Worm (Caenorhabditis elegans) whole organism, late embryonic: ENCODE measurements around the gene fbxc-21.

Experiments
- ceh-14 ChIP-seq: sonication (generic microtip); optimal IDR thresholded peaks from 2 replicates; lab custom pipeline; 2016; ENCODE audit warnings: missing genotype, missing genetic modification characterization, missing compliant biosample characterization
- fax-1 ChIP-seq: sonication (generic microtip); optimal IDR thresholded peaks from 2 replicates; lab custom pipeline; 2016; ENCODE audit warnings: missing genotype, missing genetic modification characterization, missing compliant biosample characterization
- nhr-11 ChIP-seq: fragments of 150-350 bp; optimal IDR thresholded peaks from 2 replicates; lab custom pipeline; 2014; ENCODE audit warnings: missing biosample characterization, missing genetic modification characterization
- pqm-1 ChIP-seq: sonication (generic microtip); optimal IDR thresholded peaks from 2 replicates; lab custom pipeline; 2016; ENCODE audit warnings: missing genetic modification characterization, missing compliant biosample characterization
- tbx-2 ChIP-seq: sonication (generic microtip); optimal IDR thresholded peaks from 2 replicates; lab custom pipeline; 2016; ENCODE audit warnings: missing genetic modification characterization, missing compliant biosample characterization

DNA sequence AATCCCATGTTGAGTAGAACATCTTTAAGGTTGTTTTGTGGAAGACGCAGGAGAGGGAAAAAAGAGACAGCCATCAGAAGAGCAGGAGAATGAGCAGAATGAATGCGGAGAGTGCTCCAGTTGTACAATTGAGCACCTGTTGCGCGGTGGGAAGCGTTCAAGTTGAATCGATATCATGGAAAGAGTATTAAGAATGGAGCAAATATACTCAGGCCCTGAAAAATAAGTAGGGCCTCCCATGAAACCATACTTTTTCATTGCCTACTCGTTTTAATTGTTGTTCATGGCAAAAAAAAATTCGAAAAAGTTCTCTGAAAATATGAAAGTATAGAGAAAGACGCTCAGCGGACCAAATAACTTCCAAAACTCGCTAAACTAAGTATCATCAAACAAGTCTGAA lies 26.4 kb upstream of the fbxc-21 start, which contains the start of gene fbxb-48:
- TF ChIP-seq pqm-1 (tag; lab: Kevin White, UChicago): no peak
- TF ChIP-seq ceh-14: no peak
- no peak for TF ChIP-seq nhr-11 (tag; lab: Kevin White, UChicago)
- no peak for TF ChIP-seq tbx-2
- TF ChIP-seq fax-1 (tag; lab: Kevin White, UChicago): no peak
